Worm (Caenorhabditis elegans) whole organism, mixed stage, embryonic: ENCODE results near the gene hrg-6.

Source experiments
- mep-1 ChIP-seq: fragments of 150-350 bp; optimal IDR thresholded peaks from 2 replicates; lab custom pipeline; 2017; ENCODE audit warnings: missing biosample characterization, missing genetic modification reagents, missing genetic modification characterization, inconsistent platforms
- nhr-76 ChIP-seq: sonication (generic microtip); optimal IDR thresholded peaks from 2 replicates; lab custom pipeline; 2017; ENCODE audit warnings: missing biosample characterization, missing genetic modification characterization
- pha-4 ChIP-seq: fragments of 150-350 bp; optimal IDR thresholded peaks from 2 replicates; lab custom pipeline; 2018; ENCODE audit warnings: missing biosample characterization, missing genetic modification reagents, missing genetic modification characterization
- snpc-4 ChIP-seq: fragments of 150-350 bp; optimal IDR thresholded peaks from 2 replicates; lab custom pipeline; 2014; ENCODE audit warnings: missing biosample characterization, missing genetic modification characterization
- unc-62 ChIP-seq: fragments of 150-350 bp; optimal IDR thresholded peaks from 2 replicates; lab custom pipeline; 2014; ENCODE audit warnings: missing biosample characterization, missing genetic modification reagents, missing genetic modification characterization

ce11 chrIV:11078482-11078881, 46.1 kb downstream of the hrg-6 start, which contains the start of gene Y5F2A.4:
- TF ChIP-seq unc-62 (no peak), mep-1 (tag; lab: Kevin White, UChicago) (no peak), snpc-4 (no peak), pha-4 (tag; lab: Kevin White, UChicago) (no peak), nhr-76 (tag; lab: Kevin White, UChicago) (no peak)
